Worm (Caenorhabditis elegans) whole organism, L2 larva: ENCODE measurements around the gene ugtp-1.

Experiments
- C34F6.9 ChIP-seq: fragments of 150-350 bp; optimal IDR thresholded peaks from 2 replicates; lab custom pipeline; 2014; ENCODE audit warnings: missing biosample characterization, missing genetic modification characterization
- F13H6.1 ChIP-seq: sonication (generic microtip); optimal IDR thresholded peaks from 2 replicates; lab custom pipeline; 2016; ENCODE audit warnings: missing genetic modification characterization, missing compliant biosample characterization
- R02D3.7 ChIP-seq: fragments of 150-350 bp; optimal IDR thresholded peaks from 2 replicates; lab custom pipeline; 2014; ENCODE audit warnings: missing biosample characterization, missing genetic modification characterization
- Y55F3AM.14 ChIP-seq: fragments of 200-800 bp; sonication (Bioruptor generic); optimal IDR thresholded peaks from 2 replicates; lab custom pipeline; 2018; ENCODE audit warnings: mild to moderate bottlenecking, missing genetic modification characterization, missing compliant biosample characterization
- ZK546.5 ChIP-seq: sonication (generic microtip); optimal IDR thresholded peaks from 2 replicates; lab custom pipeline; 2017; ENCODE audit warnings: missing biosample characterization, missing genetic modification characterization
- alr-1 ChIP-seq: fragments of 150-350 bp; optimal IDR thresholded peaks from 2 replicates; lab custom pipeline; 2014; ENCODE audit warnings: missing biosample characterization, missing genetic modification characterization
- aly-2 ChIP-seq: fragments of 150-350 bp; optimal IDR thresholded peaks from 2 replicates; lab custom pipeline; 2014; ENCODE audit warnings: missing biosample characterization, missing genetic modification characterization
- ama-1 ChIP-seq: fragments of 150-350 bp; optimal IDR thresholded peaks from 2 replicates; lab custom pipeline; 2018; ENCODE audit warnings: inconsistent platforms
- blmp-1 ChIP-seq: sonication (generic microtip); optimal IDR thresholded peaks from 2 replicates; lab custom pipeline; 2017; ENCODE audit warnings: missing genetic modification characterization, mild to moderate bottlenecking, missing compliant biosample characterization, antibody characterized with exemption, moderate library complexity; ENCODE audit not compliant: insufficient read depth
- ceh-16 ChIP-seq: fragments of 150-350 bp; optimal IDR thresholded peaks from 2 replicates; lab custom pipeline; 2014; ENCODE audit warnings: missing biosample characterization, missing genetic modification characterization
- ceh-82 ChIP-seq: fragments of 150-350 bp; optimal IDR thresholded peaks from 2 replicates; lab custom pipeline; 2014; ENCODE audit warnings: missing biosample characterization, missing genetic modification characterization
- crh-2 ChIP-seq: sonication (generic microtip); optimal IDR thresholded peaks from 2 replicates; lab custom pipeline; 2017; ENCODE audit warnings: missing biosample characterization, missing genetic modification characterization
- dmd-4 ChIP-seq: sonication (generic microtip); optimal IDR thresholded peaks from 2 replicates; lab custom pipeline; 2017; ENCODE audit warnings: missing biosample characterization, missing genetic modification characterization
- egl-27 ChIP-seq: sonication (generic microtip); optimal IDR thresholded peaks from 3 replicates; lab custom pipeline; 2017; ENCODE audit warnings: missing biosample characterization, missing genetic modification reagents, missing genetic modification characterization
- elt-1 ChIP-seq: fragments of 150-350 bp; optimal IDR thresholded peaks from 2 replicates; lab custom pipeline; 2014; ENCODE audit warnings: missing biosample characterization, missing genetic modification characterization
- elt-3 ChIP-seq: sonication (generic microtip); optimal IDR thresholded peaks from 2 replicates; lab custom pipeline; 2017; ENCODE audit warnings: missing biosample characterization, missing genetic modification characterization
- fos-1 ChIP-seq: fragments of 150-350 bp; optimal IDR thresholded peaks from 2 replicates; lab custom pipeline; 2014; ENCODE audit warnings: missing biosample characterization, missing genetic modification characterization
- gmeb-1 ChIP-seq: fragments of 150-350 bp; optimal IDR thresholded peaks from 2 replicates; lab custom pipeline; 2014; ENCODE audit warnings: missing biosample characterization, missing genetic modification characterization
- lin-11 ChIP-seq: fragments of 150-350 bp; sonication (generic microtip); optimal IDR thresholded peaks from 2 replicates; lab custom pipeline; 2014; ENCODE audit warnings: missing biosample characterization, missing genetic modification characterization, inconsistent platforms, mixed read lengths
- lin-13 ChIP-seq: fragments of 150-350 bp; optimal IDR thresholded peaks from 2 replicates; lab custom pipeline; 2014; ENCODE audit warnings: missing biosample characterization, missing genetic modification reagents, missing genetic modification characterization
- lin-39 ChIP-seq: fragments of 150-350 bp; optimal IDR thresholded peaks from 2 replicates; lab custom pipeline; 2014; ENCODE audit warnings: missing biosample characterization, missing genetic modification reagents, missing genetic modification characterization
- lsy-2 ChIP-seq, 2 experiments: fragments of 150-350 bp in 1 of 2; sonication (generic microtip) in 1 of 2; optimal IDR thresholded peaks; 2 replicates each; lab custom pipeline; 2014 to 2017; ENCODE audit warnings: missing biosample characterization in 2 of 2, missing genetic modification characterization in 2 of 2
- mab-5 ChIP-seq: fragments of 150-350 bp; optimal IDR thresholded peaks from 2 replicates; lab custom pipeline; 2014; ENCODE audit warnings: missing biosample characterization, missing genetic modification characterization
- mbf-1 ChIP-seq: sonication (generic microtip); optimal IDR thresholded peaks from 2 replicates; lab custom pipeline; 2017; ENCODE audit warnings: missing biosample characterization, missing genetic modification characterization
- mdl-1 ChIP-seq, 2 experiments: fragments of 150-350 bp in 1 of 2; sonication (generic microtip) in 1 of 2; optimal IDR thresholded peaks; 2 replicates each; lab custom pipeline; 2017; ENCODE audit warnings: missing biosample characterization in 2 of 2, missing genetic modification characterization in 2 of 2
- nhr-10 ChIP-seq: sonication (generic microtip); optimal IDR thresholded peaks from 2 replicates; lab custom pipeline; 2017; ENCODE audit warnings: missing biosample characterization, missing genetic modification characterization
- nhr-11 ChIP-seq: fragments of 150-350 bp; optimal IDR thresholded peaks from 2 replicates; lab custom pipeline; 2014; ENCODE audit warnings: missing biosample characterization, missing genetic modification characterization
- nhr-12 ChIP-seq: fragments of 150-350 bp; optimal IDR thresholded peaks from 2 replicates; lab custom pipeline; 2014; ENCODE audit warnings: missing biosample characterization, missing genetic modification characterization
- nhr-129 ChIP-seq: fragments of 150-350 bp; optimal IDR thresholded peaks from 2 replicates; lab custom pipeline; 2014; ENCODE audit warnings: missing biosample characterization, missing genetic modification characterization
- nhr-21 ChIP-seq: fragments of 150-350 bp; optimal IDR thresholded peaks from 2 replicates; lab custom pipeline; 2014; ENCODE audit warnings: missing biosample characterization, missing genetic modification characterization
- nhr-23 ChIP-seq: fragments of 150-350 bp; optimal IDR thresholded peaks from 2 replicates; lab custom pipeline; 2014; ENCODE audit warnings: missing biosample characterization, missing genetic modification reagents, missing genetic modification characterization
- nhr-237 ChIP-seq: fragments of 150-350 bp; optimal IDR thresholded peaks from 2 replicates; lab custom pipeline; 2014; ENCODE audit warnings: missing biosample characterization, missing genetic modification characterization
- nhr-25 ChIP-seq: fragments of 150-350 bp; sonication (generic microtip); optimal IDR thresholded peaks from 3 replicates; lab custom pipeline; 2014; ENCODE audit warnings: missing biosample characterization, missing genetic modification characterization
- nhr-6 ChIP-seq: fragments of 150-350 bp; optimal IDR thresholded peaks from 2 replicates; lab custom pipeline; 2014; ENCODE audit warnings: missing biosample characterization, missing genetic modification characterization
- nhr-77 ChIP-seq: fragments of 150-350 bp; optimal IDR thresholded peaks from 2 replicates; lab custom pipeline; 2014; ENCODE audit warnings: missing biosample characterization, missing genetic modification characterization
- peb-1 ChIP-seq: fragments of 150-350 bp; optimal IDR thresholded peaks from 2 replicates; lab custom pipeline; 2014; ENCODE audit warnings: missing biosample characterization, missing genetic modification characterization
- sem-4 ChIP-seq: fragments of 150-350 bp; optimal IDR thresholded peaks from 2 replicates; lab custom pipeline; 2014; ENCODE audit warnings: missing biosample characterization, missing genetic modification reagents, missing genetic modification characterization
- skn-1 ChIP-seq: sonication (generic microtip); optimal IDR thresholded peaks from 2 replicates; lab custom pipeline; 2017; ENCODE audit warnings: missing biosample characterization, missing genetic modification characterization
- sma-3 ChIP-seq: sonication (generic microtip); optimal IDR thresholded peaks from 2 replicates; lab custom pipeline; 2016; ENCODE audit warnings: missing genetic modification reagents, missing genetic modification characterization, missing compliant biosample characterization
- sma-9 ChIP-seq, 2 experiments: fragments of 150-350 bp in 1 of 2; sonication (generic microtip) in 1 of 2; optimal IDR thresholded peaks; 2 replicates each; lab custom pipeline; 2014 to 2016; ENCODE audit warnings: missing genetic modification characterization in 2 of 2, mild to moderate bottlenecking in 1 of 2, missing biosample characterization in 1 of 2, missing compliant biosample characterization in 1 of 2, missing genetic modification reagents in 1 of 2, moderate library complexity in 1 of 2
- snpc-4 ChIP-seq: fragments of 150-350 bp; optimal IDR thresholded peaks from 2 replicates; lab custom pipeline; 2014; ENCODE audit warnings: missing biosample characterization, missing genetic modification characterization
- unc-39 ChIP-seq: fragments of 150-350 bp; optimal IDR thresholded peaks from 2 replicates; lab custom pipeline; 2014; ENCODE audit warnings: missing biosample characterization, missing genetic modification characterization
- unc-55 ChIP-seq: fragments of 150-350 bp; sonication (generic microtip); optimal IDR thresholded peaks from 3 replicates; lab custom pipeline; 2014; ENCODE audit warnings: missing biosample characterization, missing genetic modification reagents, missing genetic modification characterization
- unc-62 ChIP-seq: fragments of 150-350 bp; optimal IDR thresholded peaks from 2 replicates; lab custom pipeline; 2014; ENCODE audit warnings: missing biosample characterization, missing genetic modification reagents, missing genetic modification characterization
- zag-1 ChIP-seq: fragments of 150-350 bp; optimal IDR thresholded peaks from 2 replicates; lab custom pipeline; 2014; ENCODE audit warnings: missing biosample characterization, missing genetic modification characterization
- ztf-1 ChIP-seq: fragments of 200-800 bp; sonication (Bioruptor generic); conservative IDR thresholded peaks from 2 replicates; pipeline ENCODE4 v1.3.6; 2022; ENCODE audit warnings: missing genetic modification characterization, missing compliant biosample characterization
- ztf-11 ChIP-seq: sonication (generic microtip); optimal IDR thresholded peaks from 2 replicates; lab custom pipeline; 2017; ENCODE audit warnings: missing biosample characterization, missing genetic modification characterization
- ztf-4 ChIP-seq: fragments of 150-350 bp; optimal IDR thresholded peaks from 2 replicates; lab custom pipeline; 2014; ENCODE audit warnings: missing biosample characterization, missing genetic modification characterization

The ugtp-1 gene

DNA sequence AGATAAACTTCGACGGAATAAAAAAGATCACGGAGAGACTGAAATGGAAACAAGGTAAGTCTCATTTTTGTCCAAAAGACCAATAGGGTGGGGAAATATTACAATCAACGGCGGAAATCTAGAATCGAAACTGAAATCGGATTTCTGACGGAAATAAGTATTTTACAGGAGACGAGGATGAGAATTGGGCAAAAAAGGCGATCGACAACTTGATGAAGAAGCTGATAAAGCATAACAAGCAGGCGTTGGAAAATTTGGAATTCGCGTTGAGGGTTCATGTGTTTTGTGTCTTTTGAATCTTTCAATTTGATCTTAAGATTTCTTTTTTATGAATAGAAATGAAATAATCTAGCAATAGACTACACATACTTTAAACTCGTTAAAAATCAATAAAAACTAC, at the start of gene ugtp-1:
ugtp-1 (minus strand) TSS at position 101 of the 400 bp plus-strand sequence.
- no peak for TF ChIP-seq ZK546.5 (tag; lab: Kevin White, UChicago)
- TF ChIP-seq lin-13 (GFP tag; lab: Kevin White, UChicago) = no peak
- no peak for TF ChIP-seq nhr-77 (tag; lab: Kevin White, UChicago)
- no peak for TF ChIP-seq alr-1 (tag; lab: Kevin White, UChicago)
- TF ChIP-seq ztf-11 = no peak
- TF ChIP-seq F13H6.1 (tag; lab: Kevin White, UChicago) = no peak

ce11 chrIII:8797211-8797733, 46.8 kb upstream of the ugtp-1 start:
- peak; percentile 60 for TF ChIP-seq alr-1 (tag; lab: Kevin White, UChicago)
- no peak for TF ChIP-seq peb-1 (tag; lab: Kevin White, UChicago)
- peak; percentile 91 for TF ChIP-seq F13H6.1 (tag; lab: Kevin White, UChicago)
- peak; percentile 79 for TF ChIP-seq lin-11
- no peak for TF ChIP-seq ztf-1 (GFP tag; lab: Robert Waterston, UW)
- TF ChIP-seq egl-27 = peak; percentile 95
- peak; percentile 90 for TF ChIP-seq nhr-25 (tag; lab: Kevin White, UChicago)
- TF ChIP-seq nhr-237 (tag; lab: Kevin White, UChicago) = no peak
- TF ChIP-seq unc-55 (GFP tag; lab: Kevin White, UChicago) = peak; percentile 81
- TF ChIP-seq elt-1 (tag; lab: Kevin White, UChicago) = no peak
- TF ChIP-seq nhr-21 (tag; lab: Kevin White, UChicago) = peak; percentile 93
- TF ChIP-seq aly-2 (tag; lab: Kevin White, UChicago) = no peak
- TF ChIP-seq unc-62 (GFP tag; lab: Kevin White, UChicago) = peak; percentile 59
- peak; percentile 91 for TF ChIP-seq sma-3 (GFP tag; lab: Kevin White, UChicago)
- no peak for TF ChIP-seq ama-1 (lab: Kevin White, UChicago)
- TF ChIP-seq Y55F3AM.14 (GFP tag; lab: Kevin White, UChicago) = peak; percentile 90
- TF ChIP-seq ztf-11 = no peak
- TF ChIP-seq mdl-1 (tag; optimal IDR thresholded peaks at IDR 0.05; lab: Kevin White, UChicago) = peak; percentile 81 to 93
- TF ChIP-seq lin-13 (GFP tag; lab: Kevin White, UChicago) = peak; percentile 78
- TF ChIP-seq nhr-23 (tag; lab: Kevin White, UChicago) = no peak
- TF ChIP-seq elt-3 (tag; lab: Kevin White, UChicago) = no peak
- no peak for TF ChIP-seq nhr-77 (tag; lab: Kevin White, UChicago)
- TF ChIP-seq gmeb-1 = peak; percentile 69
- TF ChIP-seq ceh-16 (tag; lab: Kevin White, UChicago) = peak; percentile 6
- peak; percentile 1 for TF ChIP-seq ZK546.5 (tag; lab: Kevin White, UChicago)
- peak; percentile 96 for TF ChIP-seq sma-9 (GFP tag; optimal IDR thresholded peaks at IDR 0.05; lab: Kevin White, UChicago)
- TF ChIP-seq sma-9 (tag; optimal IDR thresholded peaks at IDR 0.05; lab: Kevin White, UChicago) = no peak
- peak; percentile 98 for TF ChIP-seq fos-1 (tag; lab: Kevin White, UChicago)
- TF ChIP-seq nhr-10 = no peak
- peak; percentile 97 for TF ChIP-seq crh-2 (tag; lab: Kevin White, UChicago)
- no peak for TF ChIP-seq unc-39
- peak; percentile 84 for TF ChIP-seq sem-4
- peak; percentile 80 for TF ChIP-seq zag-1 (tag; lab: Kevin White, UChicago)
- TF ChIP-seq R02D3.7 (tag; lab: Kevin White, UChicago) = no peak
- TF ChIP-seq snpc-4 = peak; percentile 13
- peak; percentile 42 for TF ChIP-seq ceh-82
- peak; percentile 69 to 95 for TF ChIP-seq lsy-2 (tag; optimal IDR thresholded peaks at IDR 0.05; lab: Kevin White, UChicago)
- TF ChIP-seq ztf-4 = peak; percentile 83
- TF ChIP-seq skn-1 (tag; lab: Kevin White, UChicago) = peak; percentile 49
- TF ChIP-seq nhr-129 (tag; lab: Kevin White, UChicago) = peak; percentile 97
- no peak for TF ChIP-seq nhr-12 (tag; lab: Kevin White, UChicago)
- TF ChIP-seq dmd-4 (tag; lab: Kevin White, UChicago) = no peak
- TF ChIP-seq nhr-11 (tag; lab: Kevin White, UChicago) = no peak
- TF ChIP-seq blmp-1 (tag; lab: Kevin White, UChicago) = peak; percentile 83
- no peak for TF ChIP-seq lin-39
- no peak for TF ChIP-seq mbf-1 (tag; lab: Kevin White, UChicago)
- peak; percentile 92 for TF ChIP-seq nhr-6 (tag; lab: Kevin White, UChicago)
- TF ChIP-seq mab-5 = peak; percentile 81
- peak; percentile 95 for TF ChIP-seq C34F6.9 (tag; lab: Kevin White, UChicago)
